Worm (Caenorhabditis elegans): Measurements from ENCODE around the gene abu-2.
"Not testable (repeated sequence)": the region's sequence is repeated elsewhere in the genome, so short reads cannot be mapped to it uniquely, and the experiment has no call there.

abu-2 gene

ce11 chrX:1379391-1379790 lies 31.1 kb downstream of the abu-2 start (continued):
- TF ChIP-seq rbr-2 (tag; optimal IDR thresholded peaks at IDR 0.05) (peak; percentile 80), lin-1 (GFP tag; IDR thresholded peaks at IDR 0.05) (peak; percentile 60; the same call in 1 of the 2 replicates), F10B5.3 (tag; optimal IDR thresholded peaks at IDR 0.05) (peak; percentile 62), Y75B8A.6 (GFP tag; IDR thresholded peaks at IDR 0.05) (peak; percentile 75; the same call in 1 of the 2 replicates), set-16 (GFP tag; IDR thresholded peaks at IDR 0.05) (peak; percentile 79), cey-2 (tag; optimal IDR thresholded peaks at IDR 0.05; ENCODE audit: borderline replicate concordance, insufficient read depth) (no peak), tag-97 (GFP tag; IDR thresholded peaks at IDR 0.05) (no peak), lir-3 (tag; optimal IDR thresholded peaks at IDR 0.05) (peak; percentile 56), daf-12 (tag; optimal IDR thresholded peaks at IDR 0.05) (no peak), aly-2 (tag; optimal IDR thresholded peaks at IDR 0.05) (no peak), ceh-44 (GFP tag; IDR thresholded peaks at IDR 0.05) (no peak), lim-7 (GFP tag; IDR thresholded peaks at IDR 0.05) (peak; percentile 88), ceh-32 (tag; optimal IDR thresholded peaks at IDR 0.05; ENCODE audit: poor library complexity) (peak; percentile 20), zag-1 (tag; optimal IDR thresholded peaks at IDR 0.05) (no peak), lin-29 (GFP tag; IDR thresholded peaks at IDR 0.05) (peak; percentile 77), F49E8.2 (tag; optimal IDR thresholded peaks at IDR 0.05; ENCODE audit: borderline replicate concordance) (peak; percentile 43), ceh-20 (GFP tag; IDR thresholded peaks at IDR 0.05) (peak; percentile 76; the same call in 1 of the 2 replicates), hif-1 (tag; optimal IDR thresholded peaks at IDR 0.05) (peak in 1 of 2 experiments; percentile 25), dpl-1 (GFP tag; optimal IDR thresholded peaks at IDR 0.05) (peak; percentile 4), spr-1 (tag; optimal IDR thresholded peaks at IDR 0.05) (peak; percentile 53), dve-1 (tag; optimal IDR thresholded peaks at IDR 0.05; ENCODE audit: insufficient read depth) (peak; percentile 43), lin-13 (GFP tag; optimal IDR thresholded peaks at IDR 0.05) (peak; percentile 37), ceh-28 (tag; optimal IDR thresholded peaks at IDR 0.05) (no peak)

DNA sequence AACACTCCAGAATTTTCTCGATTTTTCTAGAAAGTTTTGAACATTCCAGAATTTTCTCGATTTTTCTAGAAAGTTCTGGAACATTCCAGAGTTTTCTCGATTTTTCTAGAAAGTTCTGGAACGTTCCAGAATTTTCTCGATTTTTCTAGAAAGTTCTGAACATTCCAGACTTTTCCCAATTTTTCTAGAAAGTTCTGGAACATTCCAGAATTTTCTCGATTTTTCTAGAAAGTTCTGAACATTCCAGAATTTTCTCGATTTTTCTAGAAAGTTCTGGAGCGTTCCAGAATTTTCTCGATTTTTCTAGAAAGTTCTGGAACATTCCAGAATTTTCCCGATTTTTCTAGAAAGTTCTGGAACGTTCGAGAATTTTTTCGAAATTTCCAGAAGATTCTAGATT lies 35.4 kb downstream of the abu-2 start:
- peak; percentile 87; the same call in 1 of the 2 replicates for TF ChIP-seq daf-8 (GFP tag; IDR thresholded peaks at IDR 0.05)
- TF ChIP-seq nhr-41 (GFP tag; IDR thresholded peaks at IDR 0.05), result peak; percentile 92
- TF ChIP-seq zfp-3 (GFP tag; conservative IDR thresholded peaks at IDR 0.05), result peak; percentile 69
- peak; percentile 82 for TF ChIP-seq F26F4.8 (GFP tag; conservative IDR thresholded peaks at IDR 0.05)
- TF ChIP-seq F44E2.7 (GFP tag; IDR thresholded peaks at IDR 0.05), result peak; percentile 82; the same call in 1 of the 2 replicates
- TF ChIP-seq ceh-44 (GFP tag; IDR thresholded peaks at IDR 0.05), result peak; percentile 97
- peak; percentile 92; the same call in 1 of the 2 replicates for TF ChIP-seq tag-97 (GFP tag; IDR thresholded peaks at IDR 0.05)
- peak; percentile 96 for TF ChIP-seq arid-1 (GFP tag; conservative IDR thresholded peaks at IDR 0.05)
- peak; percentile 97 for TF ChIP-seq snpc-1.2 (GFP tag; IDR thresholded peaks at IDR 0.05)
- peak; percentile 94 for TF ChIP-seq pha-4 (GFP tag; IDR thresholded peaks at IDR 0.05)
- TF ChIP-seq pha-4 (tag; optimal IDR thresholded peaks at IDR 0.05), result not testable (repeated sequence)
- TF ChIP-seq Y75B8A.6 (GFP tag; IDR thresholded peaks at IDR 0.05), result peak; percentile 89; the same call in 1 of the 2 replicates
- TF ChIP-seq mdt-29 (GFP tag; IDR thresholded peaks at IDR 0.05), result peak; percentile 99
- TF ChIP-seq ceh-20 (GFP tag; IDR thresholded peaks at IDR 0.05), result 0 out of 2 replicates have a peak, but pooled peaks have one; percentile 39
- peak; percentile 88 for TF ChIP-seq egl-43 (GFP tag; IDR thresholded peaks at IDR 0.05)
- TF ChIP-seq php-3 (GFP tag; IDR thresholded peaks at IDR 0.05), result peak; percentile 47; the same call in 1 of the 2 replicates
- TF ChIP-seq Y105C5A.15 (GFP tag; IDR thresholded peaks at IDR 0.05), result peak; percentile 99
- TF ChIP-seq madf-5 (GFP tag; IDR thresholded peaks at IDR 0.05), result peak; percentile 96 to 97
- TF ChIP-seq saeg-2 (GFP tag; IDR thresholded peaks at IDR 0.05), result peak; percentile 51; the same call in 1 of the 2 replicates
- TF ChIP-seq vab-7 (GFP tag; IDR thresholded peaks at IDR 0.05), result peak; percentile 91
- peak; percentile 92 for TF ChIP-seq tra-1 (GFP tag; IDR thresholded peaks at IDR 0.05)
- TF ChIP-seq lin-1 (GFP tag; IDR thresholded peaks at IDR 0.05), result peak; percentile 97
- TF ChIP-seq dmd-8 (GFP tag; IDR thresholded peaks at IDR 0.05), result peak; percentile 66
- TF ChIP-seq Y48G9A.11 (GFP tag; IDR thresholded peaks at IDR 0.05), result peak; percentile 93
- TF ChIP-seq madf-9 (GFP tag; conservative IDR thresholded peaks at IDR 0.05), result peak; percentile 87
- peak; percentile 36; the same call in 1 of the 2 replicates for TF ChIP-seq T26A8.4 (GFP tag; IDR thresholded peaks at IDR 0.05)
- TF ChIP-seq ctbp-1 (GFP tag; IDR thresholded peaks at IDR 0.05), result peak; percentile 92
- TF ChIP-seq dmd-9 (GFP tag; IDR thresholded peaks at IDR 0.05), result peak; percentile 76; the same call in 1 of the 2 replicates
- peak; percentile 72 for TF ChIP-seq lin-38 (GFP tag; IDR thresholded peaks at IDR 0.05)
- TF ChIP-seq ZK337.2 (GFP tag; IDR thresholded peaks at IDR 0.05), result 0 out of 2 replicates have a peak, but pooled peaks have one; percentile 52
